Fruit fly (Drosophila melanogaster) whole organism, embryonic: ENCODE measurements around the gene be.

Experiments used
- CG11247 ChIP-seq: fragments of 200-800 bp; sonication (Bioruptor generic); IDR thresholded peaks from 2 replicates; pipeline ENCODE4 v1.3.6; 2022; ENCODE audit warnings: missing biosample characterization, missing genetic modification characterization
- CG11696 ChIP-seq: fragments of 200-800 bp; sonication (Bioruptor generic); IDR thresholded peaks from 2 replicates; pipeline ENCODE4 v1.3.6; 2022; ENCODE audit warnings: missing biosample characterization, missing genetic modification characterization
- CG12744 ChIP-seq: fragments of 200-800 bp; sonication (Bioruptor generic); optimal IDR thresholded peaks from 2 replicates; lab custom pipeline; 2016; ENCODE audit warnings: missing biosample characterization, missing genetic modification characterization
- CG12769 ChIP-seq: fragments of 200-800 bp; sonication (Bioruptor generic); optimal IDR thresholded peaks from 2 replicates; lab custom pipeline; 2019; ENCODE audit warnings: missing biosample characterization, mild to moderate bottlenecking, missing genetic modification characterization, moderate library complexity
- CG13123 ChIP-seq: fragments of 200-800 bp; sonication (Bioruptor generic); optimal IDR thresholded peaks from 2 replicates; lab custom pipeline; 2016; ENCODE audit warnings: missing biosample characterization, missing genetic modification characterization
- CG13287 ChIP-seq: fragments of 200-800 bp; sonication (Bioruptor generic); IDR thresholded peaks from 2 replicates; pipeline ENCODE4 v1.3.6; 2022; ENCODE audit warnings: missing biosample characterization, missing genetic modification characterization; ENCODE audit not compliant: partially characterized antibody
- CG14667 ChIP-seq: fragments of 200-800 bp; sonication (Bioruptor generic); IDR thresholded peaks from 2 replicates; pipeline ENCODE4 v1.3.6; 2022; ENCODE audit warnings: missing biosample characterization, missing genetic modification characterization
- CG15269 ChIP-seq: fragments of 200-800 bp; sonication (Bioruptor generic); optimal IDR thresholded peaks from 2 replicates; lab custom pipeline; 2018; ENCODE audit warnings: missing biosample characterization, mild to moderate bottlenecking, missing genetic modification characterization, moderate library complexity
- CG17186 ChIP-seq: fragments of 200-800 bp; sonication (Bioruptor generic); optimal IDR thresholded peaks from 3 replicates; lab custom pipeline; 2017; ENCODE audit warnings: missing biosample characterization, missing genetic modification reagents, missing genetic modification characterization
- CG17568 ChIP-seq: fragments of 200-800 bp; sonication (Bioruptor generic); optimal IDR thresholded peaks from 2 replicates; lab custom pipeline; 2018; ENCODE audit warnings: missing biosample characterization, mild to moderate bottlenecking, missing genetic modification characterization, moderate library complexity
- CG17612 ChIP-seq: fragments of 200-800 bp; sonication (Bioruptor generic); IDR thresholded peaks from 2 replicates; pipeline ENCODE4 v1.3.6; 2022; ENCODE audit warnings: missing biosample characterization, missing genetic modification characterization
- CG17829 ChIP-seq: fragments of 200-800 bp; optimal IDR thresholded peaks from 2 replicates; lab custom pipeline; 2019; ENCODE audit warnings: missing biosample characterization, mild to moderate bottlenecking, missing genetic modification characterization, moderate library complexity
- CG18599 ChIP-seq: fragments of 200-800 bp; sonication (Bioruptor generic); optimal IDR thresholded peaks from 3 replicates; lab custom pipeline; 2017; ENCODE audit warnings: missing biosample characterization, missing genetic modification characterization, mild to moderate bottlenecking, moderate library complexity, missing genetic modification reagents
- CG2202 ChIP-seq: fragments of 200-800 bp; sonication (Bioruptor generic); optimal IDR thresholded peaks from 2 replicates; lab custom pipeline; 2018; ENCODE audit warnings: missing biosample characterization, mild to moderate bottlenecking, missing genetic modification characterization
- CG33213 ChIP-seq: fragments of 200-800 bp; sonication (Bioruptor generic); optimal IDR thresholded peaks from 3 replicates; lab custom pipeline; 2016; ENCODE audit warnings: missing biosample characterization, missing genetic modification characterization
- CG4424 ChIP-seq: fragments of 200-800 bp; sonication (Bioruptor generic); optimal IDR thresholded peaks from 3 replicates; lab custom pipeline; 2016; ENCODE audit warnings: missing biosample characterization, missing genetic modification characterization
- CG4820 ChIP-seq: fragments of 200-800 bp; sonication (Bioruptor generic); optimal IDR thresholded peaks from 3 replicates; lab custom pipeline; 2016; ENCODE audit warnings: missing biosample characterization, missing genetic modification characterization
- CG5245 ChIP-seq: fragments of 200-800 bp; sonication (Bioruptor generic); optimal IDR thresholded peaks from 3 replicates; lab custom pipeline; 2016; ENCODE audit warnings: missing biosample characterization, missing genetic modification characterization
- CG7963 ChIP-seq: fragments of 200-800 bp; sonication (Bioruptor generic); IDR thresholded peaks from 3 replicates; pipeline ENCODE4 v1.3.6; 2022; ENCODE audit warnings: missing biosample characterization, missing genetic modification characterization; ENCODE audit not compliant: partially characterized antibody
- CG8388 ChIP-seq: fragments of 200-800 bp; sonication (Bioruptor generic); optimal IDR thresholded peaks from 2 replicates; lab custom pipeline; 2019; ENCODE audit warnings: missing biosample characterization, mild to moderate bottlenecking, missing genetic modification characterization, moderate library complexity
- CG8478 ChIP-seq: fragments of >200 bp; optimal IDR thresholded peaks from 2 replicates; lab custom pipeline; 2018
- CG9215 ChIP-seq: fragments of 200-800 bp; sonication (Bioruptor generic); IDR thresholded peaks from 2 replicates; pipeline ENCODE4 v1.3.6; 2022; ENCODE audit warnings: missing biosample characterization, missing genetic modification characterization
- CG9817 ChIP-seq: fragments of 200-800 bp; sonication (Bioruptor generic); optimal IDR thresholded peaks from 2 replicates; lab custom pipeline; 2018; ENCODE audit warnings: missing biosample characterization, mild to moderate bottlenecking, missing genetic modification characterization, moderate library complexity
- CoRest ChIP-seq: fragments of 200-800 bp; sonication (Bioruptor generic); optimal IDR thresholded peaks from 3 replicates; lab custom pipeline; 2018; ENCODE audit warnings: missing biosample characterization, mild to moderate bottlenecking, missing genetic modification characterization, moderate library complexity
- D ChIP-seq, 2 experiments: fragments of 200-800 bp in 1 of 2; fragments of >200 bp in 1 of 2; sonication (Bioruptor generic) in 1 of 2; optimal IDR thresholded peaks; 2 replicates in 1 of 2; 3 replicates in 1 of 2; lab custom pipeline; 2017; ENCODE audit warnings: mild to moderate bottlenecking in 1 of 2, missing biosample characterization in 1 of 2, missing genetic modification characterization in 1 of 2, missing genetic modification reagents in 1 of 2
- Dref ChIP-seq: fragments of 200-800 bp; sonication (Bioruptor generic); IDR thresholded peaks from 2 replicates; pipeline ENCODE4 v1.3.6; 2022; ENCODE audit warnings: missing biosample characterization, missing genetic modification characterization
- HLH54F ChIP-seq: fragments of 200-800 bp; sonication (Bioruptor generic); optimal IDR thresholded peaks from 3 replicates; lab custom pipeline; 2016; ENCODE audit warnings: missing biosample characterization, missing genetic modification characterization
- HmgZ ChIP-seq: fragments of 200-800 bp; sonication (Bioruptor generic); optimal IDR thresholded peaks from 2 replicates; lab custom pipeline; 2018; ENCODE audit warnings: missing biosample characterization, mild to moderate bottlenecking, missing genetic modification characterization
- Hr39 ChIP-seq: fragments of >200 bp; optimal IDR thresholded peaks from 2 replicates; lab custom pipeline; 2017
- Hsf ChIP-seq: fragments of 200-800 bp; sonication (Bioruptor generic); optimal IDR thresholded peaks from 3 replicates; lab custom pipeline; 2016; ENCODE audit warnings: missing biosample characterization, missing genetic modification characterization
- NC2β ChIP-seq: fragments of 200-800 bp; sonication (Bioruptor generic); optimal IDR thresholded peaks from 2 replicates; lab custom pipeline; 2016; ENCODE audit warnings: missing biosample characterization, missing genetic modification characterization
- Oaz ChIP-seq: fragments of 200-800 bp; sonication (Bioruptor generic); IDR thresholded peaks from 2 replicates; pipeline ENCODE4 v1.3.6; 2022; ENCODE audit warnings: missing biosample characterization, missing genetic modification characterization
- Oli ChIP-seq: fragments of 200-800 bp; sonication (Bioruptor generic); optimal IDR thresholded peaks from 2 replicates; lab custom pipeline; 2018; ENCODE audit warnings: missing biosample characterization, mild to moderate bottlenecking, missing genetic modification characterization, moderate library complexity
- Six4 ChIP-seq: fragments of 200-800 bp; sonication (Bioruptor generic); optimal IDR thresholded peaks from 2 replicates; lab custom pipeline; 2016; ENCODE audit warnings: missing biosample characterization, missing genetic modification characterization
- Stat92E ChIP-seq, 3 experiments: fragments of >200 bp in 2 of 3; fragments of 200-800 bp in 1 of 3; sonication (Bioruptor generic) in 1 of 3; optimal IDR thresholded peaks; 2 replicates each; lab custom pipeline; 2017 to 2019; ENCODE audit warnings: missing biosample characterization in 3 of 3, missing genetic modification characterization in 3 of 3, mild to moderate bottlenecking in 1 of 3, moderate library complexity in 1 of 3
- Taf1 ChIP-seq: fragments of 200-800 bp; sonication (Bioruptor generic); IDR thresholded peaks from 2 replicates; pipeline ENCODE4 v1.3.6; 2022; ENCODE audit warnings: missing biosample characterization, missing genetic modification characterization
- chif ChIP-seq, 2 experiments: fragments of 200-800 bp; sonication (Bioruptor generic); optimal IDR thresholded peaks; 3 replicates each; lab custom pipeline; 2016; ENCODE audit warnings: missing biosample characterization in 2 of 2, missing genetic modification characterization in 2 of 2
- danr ChIP-seq: fragments of 200-800 bp; sonication (Bioruptor generic); IDR thresholded peaks from 2 replicates; pipeline ENCODE4 v1.3.6; 2022; ENCODE audit warnings: missing biosample characterization, missing genetic modification characterization
- dm ChIP-seq: fragments of 200-800 bp; sonication (Bioruptor generic); optimal IDR thresholded peaks from 3 replicates; lab custom pipeline; 2016; ENCODE audit warnings: missing biosample characterization, missing genetic modification characterization
- eve ChIP-seq, 2 experiments: fragments of >200 bp; optimal IDR thresholded peaks; 2 replicates each; lab custom pipeline; 2017; ENCODE audit warnings: missing biosample characterization in 2 of 2, missing genetic modification characterization in 2 of 2
- exex ChIP-seq: fragments of 200-800 bp; sonication (Bioruptor generic); optimal IDR thresholded peaks from 4 replicates; lab custom pipeline; 2018; ENCODE audit warnings: missing biosample characterization, mild to moderate bottlenecking, missing genetic modification characterization, moderate library complexity
- fd3F ChIP-seq: fragments of 200-800 bp; sonication (Bioruptor generic); optimal IDR thresholded peaks from 2 replicates; lab custom pipeline; 2018; ENCODE audit warnings: missing biosample characterization, mild to moderate bottlenecking, missing genetic modification characterization, moderate library complexity
- gsb ChIP-seq: fragments of 200-800 bp; sonication (Bioruptor generic); IDR thresholded peaks from 2 replicates; pipeline ENCODE4 v1.3.6; 2022; ENCODE audit warnings: missing biosample characterization, missing genetic modification characterization
- ham ChIP-seq: fragments of 200-800 bp; sonication (Bioruptor generic); IDR thresholded peaks from 2 replicates; pipeline ENCODE4 v1.3.6; 2022; ENCODE audit warnings: missing biosample characterization, missing genetic modification characterization
- kay ChIP-seq: fragments of 200-800 bp; sonication (Bioruptor generic); optimal IDR thresholded peaks from 2 replicates; lab custom pipeline; 2016; ENCODE audit warnings: missing biosample characterization, missing genetic modification characterization
- lilli ChIP-seq: fragments of 200-800 bp; sonication (Bioruptor generic); optimal IDR thresholded peaks from 3 replicates; lab custom pipeline; 2016; ENCODE audit warnings: missing biosample characterization, missing genetic modification characterization
- pnt ChIP-seq: fragments of 200-800 bp; sonication (Bioruptor generic); optimal IDR thresholded peaks from 3 replicates; lab custom pipeline; 2016; ENCODE audit warnings: missing biosample characterization, missing genetic modification characterization
- sens ChIP-seq: fragments of 200-800 bp; sonication (Bioruptor generic); peaks from one replicate; lab custom pipeline; 2016; ENCODE audit warnings: missing biosample characterization, missing genetic modification characterization
- vnd ChIP-seq: fragments of 200-800 bp; sonication (Bioruptor generic); IDR thresholded peaks from 3 replicates; pipeline ENCODE4 v1.3.6; 2022; ENCODE audit warnings: missing biosample characterization, missing genetic modification characterization; ENCODE audit not compliant: partially characterized antibody
- wor ChIP-seq: fragments of 200-800 bp; sonication (Bioruptor generic); IDR thresholded peaks from 2 replicates; pipeline ENCODE4 v1.3.6; 2022; ENCODE audit warnings: missing biosample characterization, missing genetic modification characterization

be gene

DNA sequence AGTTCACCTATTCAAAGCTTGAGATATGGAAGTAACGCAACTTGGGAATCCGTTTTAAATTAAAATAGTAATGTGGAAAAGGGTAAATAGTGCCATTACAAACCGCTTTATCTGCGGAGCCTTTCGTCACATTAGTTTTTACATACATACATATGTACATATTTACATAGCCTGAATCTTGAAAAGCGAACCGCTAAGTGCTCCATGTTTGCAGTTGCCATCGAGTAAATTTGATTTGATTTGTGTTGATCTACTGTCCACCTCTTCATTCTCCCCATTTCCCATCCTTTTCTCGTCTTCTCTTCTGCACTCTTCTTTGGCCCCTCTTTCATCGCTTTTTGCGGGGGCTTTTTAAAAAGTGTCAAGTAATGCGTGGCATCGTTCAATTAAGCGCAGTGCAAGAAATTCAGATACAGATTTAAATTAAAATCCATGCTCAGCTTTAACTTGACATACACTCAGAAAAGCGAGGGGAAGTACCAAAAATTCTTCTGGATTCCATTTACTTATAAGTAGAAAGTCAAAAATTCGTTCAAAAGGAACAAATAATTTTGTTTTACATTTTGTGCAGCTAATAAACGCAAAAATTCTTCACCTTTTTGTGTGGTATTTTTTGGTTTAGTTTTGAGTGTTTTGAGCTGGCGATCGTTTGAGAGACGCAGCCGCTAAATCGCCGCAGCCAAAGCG is 18.9 kb downstream of the be start (continued):
- peak; percentile 90 for TF ChIP-seq CG17568 (GFP tag; lab: Kevin White, UChicago)
- TF ChIP-seq sens (GFP tag; lab: Kevin White, UChicago), result peak; percentile 98
- TF ChIP-seq CG14667 (GFP tag; lab: Robert Waterston, UW), result no peak
- TF ChIP-seq CoRest, result peak; percentile 65
- peak in 1 of 2 experiments; percentile 82 for TF ChIP-seq eve (GFP tag; optimal IDR thresholded peaks at IDR 0.05; lab: Kevin White, UChicago)
- peak; percentile 72 for TF ChIP-seq CG11247 (GFP tag; lab: Robert Waterston, UW)
- TF ChIP-seq CG9817 (tag; lab: Kevin White, UChicago), result peak; percentile 43
- no peak for TF ChIP-seq Hr39
- TF ChIP-seq HLH54F, result peak; percentile 25
- TF ChIP-seq dm, result peak; percentile 49
- peak; percentile 57; the same call in 1 of the 2 replicates for TF ChIP-seq CG17612 (GFP tag; lab: Robert Waterston, UW)
- TF ChIP-seq D (optimal IDR thresholded peaks at IDR 0.05; lab: Kevin White, UChicago), result no peak
- peak; percentile 93 for TF ChIP-seq D (GFP tag; optimal IDR thresholded peaks at IDR 0.05; lab: Kevin White, UChicago)
- peak; percentile 89 for TF ChIP-seq CG18599 (GFP tag; lab: Kevin White, UChicago)
- peak; percentile 66 for TF ChIP-seq CG4820 (GFP tag; lab: Kevin White, UChicago)
- peak; percentile 60 for TF ChIP-seq Six4
- TF ChIP-seq HmgZ (tag; lab: Kevin White, UChicago), result peak; percentile 79
- peak; percentile 68 for TF ChIP-seq pnt (GFP tag; lab: Kevin White, UChicago)
- peak; percentile 40 for TF ChIP-seq Hsf (GFP tag; lab: Kevin White, UChicago)
- peak; percentile 77 for TF ChIP-seq kay (GFP tag; lab: Kevin White, UChicago)
- TF ChIP-seq CG2202 (tag; lab: Kevin White, UChicago), result peak; percentile 89
- TF ChIP-seq lilli, result no peak
- TF ChIP-seq CG8388 (GFP tag; lab: Kevin White, UChicago), result peak; percentile 39
- TF ChIP-seq Stat92E (GFP tag; optimal IDR thresholded peaks at IDR 0.05; lab: Kevin White, UChicago), result no peak
- no peak for TF ChIP-seq Dref
- no peak for TF ChIP-seq Oaz
- no peak for TF ChIP-seq CG13287 (GFP tag; lab: Robert Waterston, UW)
- peak; percentile 56 for TF ChIP-seq Oli
- peak; percentile 63 for TF ChIP-seq CG5245
- peak; percentile 67 for TF ChIP-seq CG4424 (GFP tag; lab: Kevin White, UChicago)
- peak; percentile 69 for TF ChIP-seq fd3F
- TF ChIP-seq gsb (GFP tag; lab: Robert Waterston, UW), result no peak
- peak; percentile 50; the same call in 1 of the 2 replicates for TF ChIP-seq danr (GFP tag; lab: Robert Waterston, UW)
- 0 out of 2 replicates have a peak, but pooled peaks have one; percentile 22 for TF ChIP-seq CG11696 (GFP tag; lab: Robert Waterston, UW)
- peak; percentile 75 for TF ChIP-seq CG12744 (GFP tag; lab: Kevin White, UChicago)
- peak; percentile 70 for TF ChIP-seq CG15269
- peak; percentile 59 to 89 for TF ChIP-seq chif (GFP tag; optimal IDR thresholded peaks at IDR 0.05; lab: Kevin White, UChicago)
- TF ChIP-seq exex (tag; lab: Kevin White, UChicago), result peak; percentile 49
- TF ChIP-seq CG8478 (lab: Kevin White, UChicago), result no peak
- TF ChIP-seq CG17829 (tag; lab: Kevin White, UChicago), result peak; percentile 19
- TF ChIP-seq NC2β (GFP tag; lab: Kevin White, UChicago), result peak; percentile 88
- TF ChIP-seq CG12769 (tag; lab: Kevin White, UChicago), result peak; percentile 76
- no peak for TF ChIP-seq wor
- no peak for TF ChIP-seq Taf1 (GFP tag; lab: Robert Waterston, UW)
- no peak for TF ChIP-seq vnd
- peak; percentile 30 for TF ChIP-seq CG17186 (GFP tag; lab: Kevin White, UChicago)
- no peak for TF ChIP-seq CG7963 (GFP tag; lab: Robert Waterston, UW)
- no peak for TF ChIP-seq ham (GFP tag; lab: Robert Waterston, UW)
- peak; percentile 91 for TF ChIP-seq CG33213 (GFP tag; lab: Kevin White, UChicago)
- peak; percentile 86 for TF ChIP-seq CG13123
- no peak for TF ChIP-seq CG9215 (GFP tag; lab: Robert Waterston, UW)
